Worm (Caenorhabditis elegans) whole organism, L1 larva: ENCODE results near the gene C15C8.4.

Source experiments
- C04F5.9 ChIP-seq: sonication (generic microtip); optimal IDR thresholded peaks from 2 replicates; lab custom pipeline; 2016; ENCODE audit warnings: missing genetic modification characterization, missing compliant biosample characterization
- C16A3.4 ChIP-seq: fragments of 150-350 bp; optimal IDR thresholded peaks from 2 replicates; lab custom pipeline; 2014; ENCODE audit warnings: missing biosample characterization, missing genetic modification characterization
- C34B4.2 ChIP-seq: sonication (generic microtip); optimal IDR thresholded peaks from 2 replicates; lab custom pipeline; 2017; ENCODE audit warnings: mild to moderate bottlenecking, missing genetic modification characterization, missing compliant biosample characterization
- F16B12.6 ChIP-seq: fragments of 150-350 bp; optimal IDR thresholded peaks from 2 replicates; lab custom pipeline; 2014; ENCODE audit warnings: missing biosample characterization, missing genetic modification characterization
- aha-1 ChIP-seq: fragments of 150-350 bp; optimal IDR thresholded peaks from 2 replicates; lab custom pipeline; 2014; ENCODE audit warnings: missing biosample characterization, missing genetic modification characterization
- alr-1 ChIP-seq: fragments of 200-800 bp; sonication (Bioruptor generic); optimal IDR thresholded peaks from 2 replicates; lab custom pipeline; 2018; ENCODE audit warnings: borderline replicate concordance, mild to moderate bottlenecking, missing genetic modification characterization, missing compliant biosample characterization
- ama-1 ChIP-seq: fragments of 150-350 bp; optimal IDR thresholded peaks from 2 replicates; lab custom pipeline; 2014
- blmp-1 ChIP-seq: fragments of 150-350 bp; optimal IDR thresholded peaks from 2 replicates; lab custom pipeline; 2014; ENCODE audit warnings: missing biosample characterization, missing genetic modification characterization
- ceh-8 ChIP-seq: fragments of 200-800 bp; sonication (Bioruptor generic); optimal IDR thresholded peaks from 2 replicates; lab custom pipeline; 2018; ENCODE audit warnings: mild to moderate bottlenecking, missing genetic modification characterization, moderate library complexity, missing compliant biosample characterization
- efl-1 ChIP-seq, 4 experiments: fragments of 150-350 bp; optimal IDR thresholded peaks in 3 of 4; peaks in 1 of 4; 1 replicate in 1 of 4; 2 replicates in 3 of 4; lab custom pipeline; 2014; ENCODE audit warnings: missing biosample characterization in 2 of 4, missing genetic modification characterization in 2 of 4, missing genetic modification reagents in 2 of 4
- elt-3 ChIP-seq, 6 experiments: fragments of 150-350 bp in 1 of 6; sonication (generic microtip); optimal IDR thresholded peaks; 2 replicates each; lab custom pipeline; 2017 to 2018; ENCODE audit warnings: missing biosample characterization in 6 of 6, missing genetic modification characterization in 6 of 6, inconsistent platforms in 1 of 6
- fkh-10 ChIP-seq: sonication (generic microtip); optimal IDR thresholded peaks from 2 replicates; lab custom pipeline; 2017; ENCODE audit warnings: missing biosample characterization, missing genetic modification reagents, missing genetic modification characterization
- fkh-4 ChIP-seq: sonication (generic microtip); optimal IDR thresholded peaks from 2 replicates; lab custom pipeline; 2016; ENCODE audit warnings: missing compliant biosample characterization, missing genetic modification characterization, borderline replicate concordance
- fkh-8 ChIP-seq: sonication (generic microtip); optimal IDR thresholded peaks from 2 replicates; lab custom pipeline; 2016; ENCODE audit warnings: mild to moderate bottlenecking, missing genetic modification characterization, missing compliant biosample characterization
- fos-1 ChIP-seq: fragments of 150-350 bp; optimal IDR thresholded peaks from 2 replicates; lab custom pipeline; 2014; ENCODE audit warnings: missing biosample characterization, missing genetic modification characterization
- grh-1 ChIP-seq: fragments of 200-800 bp; sonication (Bioruptor generic); IDR thresholded peaks from 2 replicates; pipeline ENCODE4 v1.3.6; 2022; ENCODE audit warnings: missing genetic modification reagents, missing genetic modification characterization, missing compliant biosample characterization
- hlh-4 ChIP-seq: sonication (generic microtip); optimal IDR thresholded peaks from 2 replicates; lab custom pipeline; 2016; ENCODE audit warnings: mild to moderate bottlenecking, missing genetic modification characterization, missing compliant biosample characterization
- lin-13 ChIP-seq: fragments of 150-350 bp; optimal IDR thresholded peaks from 2 replicates; lab custom pipeline; 2014; ENCODE audit warnings: missing biosample characterization, missing genetic modification reagents, missing genetic modification characterization
- lin-14 ChIP-seq: fragments of 200-800 bp; sonication (Bioruptor generic); optimal IDR thresholded peaks from 2 replicates; lab custom pipeline; 2018; ENCODE audit warnings: mild to moderate bottlenecking, missing genetic modification characterization, moderate library complexity, missing compliant biosample characterization
- lin-35 ChIP-seq, 2 experiments: fragments of 150-350 bp; optimal IDR thresholded peaks; 2 replicates each; lab custom pipeline; 2014; ENCODE audit warnings: missing biosample characterization in 2 of 2, missing genetic modification characterization in 2 of 2, missing genetic modification reagents in 2 of 2
- mef-2 ChIP-seq: fragments of 150-350 bp; optimal IDR thresholded peaks from 2 replicates; lab custom pipeline; 2014; ENCODE audit warnings: missing biosample characterization, missing genetic modification characterization
- nhr-12 ChIP-seq: sonication (generic microtip); optimal IDR thresholded peaks from 2 replicates; lab custom pipeline; 2017; ENCODE audit warnings: missing biosample characterization, missing genetic modification characterization
- nhr-20 ChIP-seq: sonication (generic microtip); optimal IDR thresholded peaks from 2 replicates; lab custom pipeline; 2016; ENCODE audit warnings: mild to moderate bottlenecking, missing genetic modification characterization, missing compliant biosample characterization
- nhr-28 ChIP-seq: fragments of 150-350 bp; optimal IDR thresholded peaks from 2 replicates; lab custom pipeline; 2014; ENCODE audit warnings: missing biosample characterization, missing genetic modification characterization
- nhr-71 ChIP-seq: sonication (generic microtip); optimal IDR thresholded peaks from 2 replicates; lab custom pipeline; 2016; ENCODE audit warnings: mild to moderate bottlenecking, missing genetic modification characterization, moderate library complexity, missing compliant biosample characterization
- nhr-77 ChIP-seq: fragments of 150-350 bp; optimal IDR thresholded peaks from 2 replicates; lab custom pipeline; 2014; ENCODE audit warnings: missing biosample characterization, missing genetic modification characterization
- pqm-1 ChIP-seq: sonication (generic microtip); optimal IDR thresholded peaks from 3 replicates; lab custom pipeline; 2017; ENCODE audit warnings: missing biosample characterization, missing genetic modification characterization
- skn-1 ChIP-seq: fragments of 150-350 bp; optimal IDR thresholded peaks from 2 replicates; lab custom pipeline; 2014; ENCODE audit warnings: missing biosample characterization, missing genetic modification characterization
- snpc-4 ChIP-seq: fragments of 150-350 bp; optimal IDR thresholded peaks from 2 replicates; lab custom pipeline; 2014; ENCODE audit warnings: missing biosample characterization, missing genetic modification characterization
- sox-4 ChIP-seq: sonication (generic microtip); optimal IDR thresholded peaks from 2 replicates; lab custom pipeline; 2016; ENCODE audit warnings: missing genetic modification characterization, missing compliant biosample characterization
- sptf-1 ChIP-seq: fragments of 150-350 bp; optimal IDR thresholded peaks from 2 replicates; lab custom pipeline; 2014; ENCODE audit warnings: missing biosample characterization, missing genetic modification characterization
- swsn-7 ChIP-seq: sonication (generic microtip); optimal IDR thresholded peaks from 2 replicates; lab custom pipeline; 2016; ENCODE audit warnings: missing genetic modification characterization, missing compliant biosample characterization
- unc-30 ChIP-seq: sonication (generic microtip); optimal IDR thresholded peaks from 2 replicates; lab custom pipeline; 2017; ENCODE audit warnings: missing biosample characterization, missing genetic modification characterization
- unc-98 ChIP-seq: fragments of 200-800 bp; sonication (Bioruptor generic); IDR thresholded peaks from 2 replicates; pipeline ENCODE4 v1.3.6; 2022; ENCODE audit warnings: missing genetic modification characterization, missing compliant biosample characterization
- vab-15 ChIP-seq: sonication (generic microtip); optimal IDR thresholded peaks from 2 replicates; lab custom pipeline; 2017; ENCODE audit warnings: missing genotype, mild to moderate bottlenecking, missing genetic modification characterization, missing compliant biosample characterization
- xbp-1 ChIP-seq: sonication (generic microtip); optimal IDR thresholded peaks from 2 replicates; lab custom pipeline; 2016; ENCODE audit warnings: missing genetic modification characterization, missing compliant biosample characterization
- ztf-11 ChIP-seq, 2 experiments: sonication (generic microtip); optimal IDR thresholded peaks; 2 replicates each; lab custom pipeline; 2016 to 2017; ENCODE audit warnings: missing genetic modification characterization in 2 of 2, missing biosample characterization in 1 of 2, missing compliant biosample characterization in 1 of 2

The C15C8.4 gene

DNA sequence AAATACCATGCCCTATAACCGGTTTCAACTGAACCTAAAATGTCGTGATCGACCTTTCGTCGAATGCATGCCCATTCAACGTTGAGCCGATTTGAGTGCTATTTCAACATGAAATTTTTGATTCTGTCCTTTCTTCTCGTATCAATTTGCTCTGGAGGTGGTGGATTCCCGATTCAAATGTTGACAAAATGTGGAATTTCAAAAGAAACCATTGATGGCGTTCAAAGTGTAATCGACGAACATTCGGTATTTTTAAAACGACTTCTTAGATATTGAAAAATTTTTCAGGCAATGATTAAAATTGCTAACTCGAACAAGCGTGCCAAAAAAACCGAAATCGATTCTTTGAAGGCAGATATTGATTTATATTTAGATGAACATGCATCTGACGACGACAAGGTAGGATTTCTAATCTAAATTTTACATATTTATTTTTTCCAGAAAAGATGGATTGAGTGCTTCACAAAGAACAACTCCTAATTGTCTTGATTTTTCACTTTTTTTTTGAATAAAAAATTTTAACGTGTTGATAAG lies 20.1 kb downstream of the C15C8.4 start, which contains the start of gene R11D1.13:
Gene R11D1.13, plus strand, starts transcription at position 51 of the 534 bp plus-strand sequence.
- TF ChIP-seq fkh-10 (GFP tag; lab: Kevin White, UChicago), result no peak
- TF ChIP-seq ztf-11 (tag; optimal IDR thresholded peaks at IDR 0.05; lab: Kevin White, UChicago), result no peak
- no peak for TF ChIP-seq blmp-1 (tag; lab: Kevin White, UChicago)
- no peak for TF ChIP-seq ceh-8 (GFP tag; lab: Kevin White, UChicago)
- TF ChIP-seq swsn-7, result no peak
- TF ChIP-seq fkh-4 (tag; lab: Kevin White, UChicago), result no peak
- no peak for TF ChIP-seq C34B4.2 (tag; lab: Kevin White, UChicago)
- TF ChIP-seq F16B12.6 (tag; lab: Kevin White, UChicago), result no peak
- TF ChIP-seq xbp-1 (tag; lab: Kevin White, UChicago), result no peak

DNA sequence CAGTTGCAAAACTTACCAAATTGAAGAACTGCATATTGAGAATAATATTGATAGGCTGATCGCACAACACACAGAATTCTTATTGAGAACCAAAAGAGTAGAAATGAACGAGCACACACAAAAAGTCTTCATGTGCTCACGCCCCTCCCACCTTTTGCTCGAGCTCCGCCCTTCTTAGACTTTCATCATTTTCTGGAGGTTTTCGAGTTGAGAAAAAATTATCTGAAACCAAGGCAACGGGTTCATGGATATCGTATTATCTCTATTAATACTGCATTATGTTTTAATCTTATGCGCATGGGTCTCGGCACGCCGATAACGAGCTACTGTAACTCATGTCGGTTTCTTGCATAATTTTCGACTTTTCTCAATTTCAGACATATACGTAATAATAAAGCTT lies 21.4 kb downstream of the C15C8.4 start, which contains the start of gene R11D1.12:
Gene R11D1.12, minus strand, starts transcription at position 101 of the 400 bp plus-strand sequence.
- TF ChIP-seq unc-30 (tag; lab: Kevin White, UChicago) (no peak), sox-4 (tag; lab: Kevin White, UChicago) (no peak), efl-1 (optimal IDR thresholded peaks at IDR 0.05; lab: Kevin White, UChicago) (no peak), efl-1 (GFP tag; optimal IDR thresholded peaks at IDR 0.05 in 1 of 2; lab: Kevin White, UChicago) (no peak), ztf-11 (tag; optimal IDR thresholded peaks at IDR 0.05; lab: Kevin White, UChicago) (no peak), alr-1 (tag; lab: Kevin White, UChicago) (no peak), unc-98 (GFP tag; lab: Robert Waterston, UW) (no peak), nhr-71 (tag; lab: Kevin White, UChicago) (no peak), hlh-4 (no peak), C34B4.2 (tag; lab: Kevin White, UChicago) (no peak), skn-1 (tag; lab: Kevin White, UChicago) (no peak), vab-15 (tag; lab: Kevin White, UChicago) (no peak), nhr-28 (tag; lab: Kevin White, UChicago) (no peak), aha-1 (no peak), elt-3 (tag; optimal IDR thresholded peaks at IDR 0.05; lab: Kevin White, UChicago) (no peak), ama-1 (lab: Kevin White, UChicago) (no peak), lin-35 (GFP tag; optimal IDR thresholded peaks at IDR 0.05; lab: Kevin White, UChicago) (no peak), lin-14 (GFP tag; lab: Kevin White, UChicago) (no peak), fkh-8 (no peak), lin-13 (GFP tag; lab: Kevin White, UChicago) (no peak), blmp-1 (tag; lab: Kevin White, UChicago) (no peak)

- TF ChIP-seq efl-1 (optimal IDR thresholded peaks at IDR 0.05; lab: Kevin White, UChicago) (no peak), efl-1 (GFP tag; optimal IDR thresholded peaks at IDR 0.05 in 1 of 2; lab: Kevin White, UChicago) (no peak), mef-2 (no peak), sox-4 (tag; lab: Kevin White, UChicago) (no peak), hlh-4 (peak; percentile 68), nhr-12 (tag; lab: Kevin White, UChicago) (no peak), skn-1 (tag; lab: Kevin White, UChicago) (no peak), fos-1 (no peak), lin-35 (GFP tag; optimal IDR thresholded peaks at IDR 0.05; lab: Kevin White, UChicago) (no peak)
These were observed 27.6 kb downstream of the C15C8.4 start, which contains the start of gene R11D1.7 for ce11 chrV:12719713-12720112. R11D1.7 (plus strand) TSS chrV:12720013.

ce11 chrV:12718622-12719021 lies 28.6 kb downstream of the C15C8.4 start, which contains the start of gene str-181:
str-181 (minus strand) TSS chrV:12718722.
- TF ChIP-seq grh-1 (GFP tag; lab: Robert Waterston, UW), result no peak
- TF ChIP-seq lin-14 (GFP tag; lab: Kevin White, UChicago), result no peak
- no peak for TF ChIP-seq sptf-1 (tag; lab: Kevin White, UChicago)
- no peak for TF ChIP-seq pqm-1 (tag; lab: Kevin White, UChicago)
- no peak for TF ChIP-seq C04F5.9 (tag; lab: Kevin White, UChicago)
- no peak for TF ChIP-seq blmp-1 (tag; lab: Kevin White, UChicago)
- no peak for TF ChIP-seq C16A3.4 (tag; lab: Kevin White, UChicago)
- no peak for TF ChIP-seq F16B12.6 (tag; lab: Kevin White, UChicago)
- TF ChIP-seq nhr-12 (tag; lab: Kevin White, UChicago), result no peak
- TF ChIP-seq nhr-20 (tag; lab: Kevin White, UChicago), result no peak
- TF ChIP-seq snpc-4, result no peak
- TF ChIP-seq xbp-1 (tag; lab: Kevin White, UChicago), result no peak
- no peak for TF ChIP-seq nhr-77 (tag; lab: Kevin White, UChicago)
- no peak for TF ChIP-seq unc-98 (GFP tag; lab: Robert Waterston, UW)
